Worm (Caenorhabditis elegans): ENCODE results near the gene F18H3.1.

DNA sequence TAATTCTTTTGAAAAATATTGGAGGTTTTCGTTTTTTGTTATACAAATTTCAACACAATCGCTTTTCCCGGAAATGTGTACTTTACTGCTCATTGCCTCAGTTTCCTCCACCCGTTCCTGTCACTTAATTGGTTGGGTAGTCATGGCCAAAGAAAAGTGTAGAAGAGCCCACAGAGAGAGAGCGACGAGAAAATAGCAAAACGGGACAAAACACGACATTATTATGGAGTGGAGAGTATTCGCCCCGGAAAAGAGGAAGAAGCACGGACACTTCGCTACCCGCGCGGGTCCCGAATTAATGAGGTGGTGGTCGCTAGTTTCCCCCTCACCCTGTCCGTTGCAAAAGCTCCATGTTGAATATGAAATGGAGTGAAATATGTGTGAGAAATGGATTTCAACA lies 15.6 kb upstream of the F18H3.1 start:
- no peak for TF ChIP-seq ztf-4 (tag; optimal IDR thresholded peaks at IDR 0.05)
- TF ChIP-seq jun-1 (tag; optimal IDR thresholded peaks at IDR 0.05) = no peak
- no peak for TF ChIP-seq lin-39 (tag; optimal IDR thresholded peaks at IDR 0.05)
- TF ChIP-seq nhr-237 (tag; optimal IDR thresholded peaks at IDR 0.05) = no peak
- TF ChIP-seq mdl-1 (tag; optimal IDR thresholded peaks at IDR 0.05) = no peak
